Worm (Caenorhabditis elegans) whole organism, L4/young adult: ENCODE results near the gene F45F2.9.

Experiments used
- dao-5 ChIP-seq: sonication (generic microtip); optimal IDR thresholded peaks from 2 replicates; lab custom pipeline; 2016; ENCODE audit warnings: missing genotype, missing genetic modification characterization, moderate library complexity, missing compliant biosample characterization
- him-1 ChIP-seq: sonication (generic microtip); optimal IDR thresholded peaks from 2 replicates; lab custom pipeline; 2016; ENCODE audit warnings: missing genotype, missing genetic modification reagents, missing genetic modification characterization, missing compliant biosample characterization

ce11 chrV:8481274-8481673, 32.0 kb downstream of the F45F2.9 start:
- TF ChIP-seq dao-5 (tag; lab: Kevin White, UChicago) (no peak), him-1 (tag; lab: Kevin White, UChicago) (no peak)
